Worm (Caenorhabditis elegans) whole organism, L4/young adult: ENCODE results near the gene cyp-33D1.

ENCODE experiments used
- W03F9.2 ChIP-seq: fragments of 150-350 bp; optimal IDR thresholded peaks from 2 replicates; lab custom pipeline; 2014; ENCODE audit warnings: missing biosample characterization, missing genetic modification characterization
- dao-5 ChIP-seq: sonication (generic microtip); optimal IDR thresholded peaks from 2 replicates; lab custom pipeline; 2016; ENCODE audit warnings: missing genotype, missing genetic modification characterization, moderate library complexity, missing compliant biosample characterization
- him-1 ChIP-seq: sonication (generic microtip); optimal IDR thresholded peaks from 2 replicates; lab custom pipeline; 2016; ENCODE audit warnings: missing genotype, missing genetic modification reagents, missing genetic modification characterization, missing compliant biosample characterization

DNA sequence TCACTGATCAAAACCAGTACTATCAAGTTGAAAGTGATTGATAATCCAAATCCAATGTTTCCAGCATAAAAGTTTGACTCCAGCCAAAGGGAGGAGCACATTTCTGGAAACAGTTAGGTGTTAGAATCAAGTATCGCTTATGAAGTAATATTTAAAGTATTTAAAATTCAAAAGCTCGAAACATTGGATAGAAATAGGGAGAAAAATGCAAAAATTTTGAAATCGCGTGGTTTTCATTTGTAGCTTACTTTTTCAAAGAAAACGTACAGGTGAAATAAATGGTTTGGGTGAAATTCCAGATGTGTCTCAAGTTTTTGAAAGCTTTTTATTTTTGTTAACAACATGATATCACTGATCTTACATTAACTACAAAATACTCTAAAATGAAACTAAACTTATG, 6.6 kb downstream of the cyp-33D1 start, which contains the start of gene str-111:
- TF ChIP-seq W03F9.2 (tag; lab: Kevin White, UChicago), result no peak
- TF ChIP-seq dao-5 (tag; lab: Kevin White, UChicago), result no peak
- TF ChIP-seq him-1 (tag; lab: Kevin White, UChicago), result no peak
